In the genomic region with DNA sequence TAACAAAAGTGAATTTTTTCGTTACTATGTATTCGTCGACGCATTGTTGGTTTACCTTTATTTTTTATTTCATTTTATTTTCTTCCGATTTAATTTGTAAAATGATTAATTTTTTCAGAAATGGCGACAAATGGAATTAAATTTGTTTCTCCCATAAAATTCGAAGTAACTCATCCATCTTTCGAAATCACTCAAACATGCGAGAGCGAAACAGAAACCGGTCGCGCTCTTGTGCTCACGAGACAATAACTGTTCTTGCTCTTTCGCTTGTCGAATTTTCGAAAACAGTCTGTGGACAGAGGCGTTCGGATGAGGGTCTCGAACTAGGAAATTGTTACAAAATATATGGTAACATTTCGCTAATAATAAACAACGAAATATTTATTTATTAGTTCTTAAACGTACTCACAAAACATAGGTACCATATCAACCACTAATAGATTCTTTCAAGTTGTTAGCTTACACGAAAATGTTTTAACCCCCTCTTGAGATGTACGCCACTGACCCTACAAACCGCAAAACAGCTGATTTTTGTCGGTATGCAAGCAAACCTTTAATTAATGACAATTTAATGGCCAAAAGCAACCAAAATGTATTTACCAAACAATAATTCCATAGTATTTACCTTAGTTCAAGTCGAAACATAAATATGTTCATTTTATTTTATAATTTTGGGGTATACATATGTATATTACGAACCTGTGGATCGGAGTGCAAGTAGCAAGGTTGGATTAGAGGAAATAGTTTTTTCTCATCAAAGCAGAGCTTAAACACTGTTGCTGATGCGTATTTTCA, we compare ENCODE assay signal across 5 fruit fly cellular contexts.
A peak's percentile ranks its signal among the peaks of the same experiment; 100 is the strongest.
TF ChIP-seq lines count a peak whose summit lies in the region.

No protein-coding gene starts in this region.

TF ChIP-seq in whole organism, adult, 20 proteins besides CTCF, POLR2A, EP300 and RAD21 (continued from another document):
- TF ChIP-seq Crg-1 (GFP tag; optimal IDR thresholded peaks at IDR 0.05; lab: Kevin White, UChicago): peak; percentile 62
- peak; percentile 94 for TF ChIP-seq Hr96 (GFP tag; optimal IDR thresholded peaks at IDR 0.05; lab: Kevin White, UChicago)
- TF ChIP-seq CG7101 (tag; optimal IDR thresholded peaks at IDR 0.05; lab: Kevin White, UChicago): peak; percentile 93
- TF ChIP-seq ovo (GFP tag; optimal IDR thresholded peaks at IDR 0.05; lab: Kevin White, UChicago): peak; percentile 92

TF ChIP-seq in whole organism, embryonic, 481 proteins besides CTCF, POLR2A, EP300 and RAD21 (continued from another document and continues in another):
- TF ChIP-seq pb (GFP tag; optimal IDR thresholded peaks at IDR 0.05; lab: Kevin White, UChicago) (peak; percentile 94), al (GFP tag; IDR thresholded peaks at IDR 0.05; lab: Robert Waterston, UW) (peak; percentile 97), cas (GFP tag; IDR thresholded peaks at IDR 0.05; lab: Robert Waterston, UW) (peak; percentile 94), CG15696 (tag; optimal IDR thresholded peaks at IDR 0.05; lab: Kevin White, UChicago) (peak; percentile 98), Rfx (GFP tag; IDR thresholded peaks at IDR 0.05; lab: Robert Waterston, UW) (peak; percentile 99), CG16863 (GFP tag; optimal IDR thresholded peaks at IDR 0.05; lab: Kevin White, UChicago) (peak; percentile 95), E2f2 (GFP tag; IDR thresholded peaks at IDR 0.05; lab: Robert Waterston, UW) (peak; percentile 84), Mes4 (GFP tag; optimal IDR thresholded peaks at IDR 0.05; lab: Kevin White, UChicago) (peak; percentile 93), ac (GFP tag; optimal IDR thresholded peaks at IDR 0.05; lab: Kevin White, UChicago) (peak; percentile 94), CG11560 (tag; IDR thresholded peaks at IDR 0.05; lab: Robert Waterston, UW) (no peak; the same call in 1 of the 3 replicates), CG14014 (GFP tag; IDR thresholded peaks at IDR 0.05; lab: Robert Waterston, UW) (peak; percentile 98), Chrac-16 (GFP tag; optimal IDR thresholded peaks at IDR 0.05; lab: Kevin White, UChicago) (peak; percentile 97), shn (GFP tag; optimal IDR thresholded peaks at IDR 0.05; lab: Kevin White, UChicago) (peak; percentile 96), Mrtf (GFP tag; IDR thresholded peaks at IDR 0.05; lab: Robert Waterston, UW) (peak; percentile 98), CG18599 (GFP tag; optimal IDR thresholded peaks at IDR 0.05; lab: Kevin White, UChicago) (peak; percentile 98), CG17186 (GFP tag; optimal IDR thresholded peaks at IDR 0.05; lab: Kevin White, UChicago) (peak; percentile 81), ken (GFP tag; IDR thresholded peaks at IDR 0.05; lab: Robert Waterston, UW) (peak; percentile 97), Tbp (GFP tag; optimal IDR thresholded peaks at IDR 0.05; lab: Kevin White, UChicago) (no peak), Max (GFP tag; optimal IDR thresholded peaks at IDR 0.05; lab: Kevin White, UChicago) (peak; percentile 96), NC2β (GFP tag; optimal IDR thresholded peaks at IDR 0.05; lab: Kevin White, UChicago) (peak; percentile 94), Hr3 (GFP tag; optimal IDR thresholded peaks at IDR 0.05; lab: Kevin White, UChicago) (peak; percentile 97), Dbx (GFP tag; IDR thresholded peaks at IDR 0.05; lab: Robert Waterston, UW) (peak; percentile 97), CG7372 (GFP tag; IDR thresholded peaks at IDR 0.05; lab: Robert Waterston, UW) (peak; percentile 97), wdn (GFP tag; IDR thresholded peaks at IDR 0.05; lab: Robert Waterston, UW) (peak; percentile 97), Sry-β (GFP tag; optimal IDR thresholded peaks at IDR 0.05; lab: Kevin White, UChicago) (peak; percentile 69), CG12942 (GFP tag; optimal IDR thresholded peaks at IDR 0.05; lab: Kevin White, UChicago) (peak; percentile 97), tna (GFP tag; IDR thresholded peaks at IDR 0.05; lab: Robert Waterston, UW; ENCODE audit: partially characterized antibody) (no peak), CG10321 (GFP tag; IDR thresholded peaks at IDR 0.05; lab: Robert Waterston, UW) (peak; percentile 77), p53 (GFP tag; optimal IDR thresholded peaks at IDR 0.05; lab: Kevin White, UChicago) (peak; percentile 88)

TF ChIP-seq in whole organism, prepupa, 60 proteins besides CTCF, POLR2A, EP300 and RAD21 (continued from another document and continues in another):
- peak; percentile 98 for TF ChIP-seq acj6 (GFP tag; optimal IDR thresholded peaks at IDR 0.05; lab: Kevin White, UChicago)
- peak; percentile 99 for TF ChIP-seq Eip78C (GFP tag; lab: Kevin White, UChicago)
- peak; percentile 94 for TF ChIP-seq dac (GFP tag; optimal IDR thresholded peaks at IDR 0.05; lab: Kevin White, UChicago)
- peak; percentile 98 for TF ChIP-seq Eip75B (GFP tag; optimal IDR thresholded peaks at IDR 0.05; lab: Kevin White, UChicago)
- peak; percentile 98 for TF ChIP-seq CG3032 (tag; optimal IDR thresholded peaks at IDR 0.05; lab: Kevin White, UChicago)
- TF ChIP-seq OdsH (GFP tag; optimal IDR thresholded peaks at IDR 0.05; lab: Kevin White, UChicago): peak; percentile 98
- TF ChIP-seq Met (GFP tag; optimal IDR thresholded peaks at IDR 0.05; lab: Kevin White, UChicago): peak; percentile 98
- TF ChIP-seq lz (GFP tag; optimal IDR thresholded peaks at IDR 0.05; lab: Kevin White, UChicago): peak; percentile 98
- TF ChIP-seq salr (GFP tag; optimal IDR thresholded peaks at IDR 0.05; lab: Kevin White, UChicago): peak; percentile 95
- TF ChIP-seq net (GFP tag; optimal IDR thresholded peaks at IDR 0.05; lab: Kevin White, UChicago): peak; percentile 97
- TF ChIP-seq svp (GFP tag; lab: Kevin White, UChicago): peak; percentile 99
- TF ChIP-seq CG32006 (GFP tag; optimal IDR thresholded peaks at IDR 0.05; lab: Kevin White, UChicago): peak; percentile 97
- TF ChIP-seq CG8632 (GFP tag; optimal IDR thresholded peaks at IDR 0.05; lab: Kevin White, UChicago): peak; percentile 96
- TF ChIP-seq achi (GFP tag; optimal IDR thresholded peaks at IDR 0.05; lab: Kevin White, UChicago): peak; percentile 96
- peak; percentile 95 for TF ChIP-seq fd59A (GFP tag; optimal IDR thresholded peaks at IDR 0.05; lab: Kevin White, UChicago)
- peak; percentile 97 for TF ChIP-seq Sox102F (GFP tag; optimal IDR thresholded peaks at IDR 0.05; lab: Kevin White, UChicago)
- peak; percentile 96 for TF ChIP-seq Gug (GFP tag; IDR thresholded peaks at IDR 0.05; lab: Robert Waterston, UW)
- peak; percentile 98 for TF ChIP-seq Sox14 (GFP tag; optimal IDR thresholded peaks at IDR 0.05; lab: Kevin White, UChicago)
- TF ChIP-seq CG15336 (GFP tag; IDR thresholded peaks at IDR 0.05; lab: Robert Waterston, UW): peak; percentile 96; the same call in 1 of the 2 replicates
- TF ChIP-seq CG34406 (GFP tag; optimal IDR thresholded peaks at IDR 0.05; lab: Kevin White, UChicago): peak; percentile 96
- peak; percentile 97 for TF ChIP-seq eg (GFP tag; IDR thresholded peaks at IDR 0.05; lab: Robert Waterston, UW)
- peak; percentile 91 for TF ChIP-seq Blimp-1 (GFP tag; optimal IDR thresholded peaks at IDR 0.05; lab: Kevin White, UChicago)
- TF ChIP-seq Ets21C (GFP tag; optimal IDR thresholded peaks at IDR 0.05; lab: Kevin White, UChicago): peak; percentile 97
- TF ChIP-seq vri (GFP tag; optimal IDR thresholded peaks at IDR 0.05; lab: Kevin White, UChicago): peak; percentile 96
- TF ChIP-seq CG16779 (tag; optimal IDR thresholded peaks at IDR 0.05; lab: Kevin White, UChicago): peak; percentile 92
- TF ChIP-seq CG11902 (GFP tag; optimal IDR thresholded peaks at IDR 0.05; lab: Kevin White, UChicago): peak; percentile 95
- peak; percentile 97 for TF ChIP-seq Sox15 (GFP tag; optimal IDR thresholded peaks at IDR 0.05; lab: Kevin White, UChicago)
- TF ChIP-seq CG7368 (GFP tag; optimal IDR thresholded peaks at IDR 0.05; lab: Kevin White, UChicago): peak; percentile 96
- TF ChIP-seq Ets96B (tag; optimal IDR thresholded peaks at IDR 0.05; lab: Kevin White, UChicago): peak; percentile 98
- peak; percentile 96 for TF ChIP-seq dsx (GFP tag; optimal IDR thresholded peaks at IDR 0.05; lab: Kevin White, UChicago; ENCODE audit: poor library complexity, severe bottlenecking)

TF ChIP-seq in whole organism, pupa, 21 proteins besides CTCF, POLR2A, EP300 and RAD21 (continued from another document):
- TF ChIP-seq CG13204 (GFP tag; optimal IDR thresholded peaks at IDR 0.05; lab: Kevin White, UChicago) (peak; percentile 92), Ets98B (GFP tag; IDR thresholded peaks at IDR 0.05; lab: Robert Waterston, UW) (peak; percentile 95; the same call in 1 of the 2 replicates), CG12605 (GFP tag; IDR thresholded peaks at IDR 0.05; lab: Robert Waterston, UW) (peak; percentile 95)

TF ChIP-seq in whole organism, wandering third instar larva, 38 proteins besides CTCF, POLR2A, EP300 and RAD21 (continued from another document):
- peak; percentile 99 for TF ChIP-seq HLH106 (tag; optimal IDR thresholded peaks at IDR 0.05; lab: Kevin White, UChicago)
- peak; percentile 84 for TF ChIP-seq dsf (GFP tag; optimal IDR thresholded peaks at IDR 0.05; lab: Kevin White, UChicago; ENCODE audit: borderline replicate concordance)
- peak; percentile 90 to 98 for TF ChIP-seq foxo (GFP tag; optimal IDR thresholded peaks at IDR 0.05; lab: Kevin White, UChicago)
- peak; percentile 45 for TF ChIP-seq CrebA (GFP tag; optimal IDR thresholded peaks at IDR 0.05; lab: Kevin White, UChicago; ENCODE audit: borderline replicate concordance)
- TF ChIP-seq Dif (GFP tag; optimal IDR thresholded peaks at IDR 0.05; lab: Kevin White, UChicago; ENCODE audit: partially characterized antibody): peak; percentile 78
- TF ChIP-seq CG32264 (GFP tag; optimal IDR thresholded peaks at IDR 0.05; lab: Kevin White, UChicago): peak; percentile 94
- peak; percentile 97 for TF ChIP-seq sv (GFP tag; optimal IDR thresholded peaks at IDR 0.05; lab: Kevin White, UChicago)
- TF ChIP-seq dl (GFP tag; optimal IDR thresholded peaks at IDR 0.05; lab: Kevin White, UChicago; ENCODE audit: insufficient read depth in 1 of 2, partially characterized antibody in 2 of 2): peak in 1 of 2 experiments; percentile 20
- TF ChIP-seq Mio (GFP tag; optimal IDR thresholded peaks at IDR 0.05; lab: Kevin White, UChicago): peak; percentile 82
- peak; percentile 92 for TF ChIP-seq psq (GFP tag; optimal IDR thresholded peaks at IDR 0.05; lab: Kevin White, UChicago)
- peak; percentile 97 for TF ChIP-seq woc (GFP tag; optimal IDR thresholded peaks at IDR 0.05; lab: Kevin White, UChicago)
- TF ChIP-seq fru (GFP tag; optimal IDR thresholded peaks at IDR 0.05; lab: Kevin White, UChicago): peak; percentile 98
- no peak for TF ChIP-seq N (GFP tag; optimal IDR thresholded peaks at IDR 0.05; lab: Kevin White, UChicago)
- peak; percentile 89 for TF ChIP-seq Jra (GFP tag; optimal IDR thresholded peaks at IDR 0.05; lab: Kevin White, UChicago)
- peak; percentile 98 for TF ChIP-seq rgr (GFP tag; optimal IDR thresholded peaks at IDR 0.05; lab: Kevin White, UChicago)
- TF ChIP-seq OdsH (GFP tag; optimal IDR thresholded peaks at IDR 0.05; lab: Kevin White, UChicago): peak; percentile 97
- no peak for TF ChIP-seq pan (optimal IDR thresholded peaks at IDR 0.05; lab: Kevin White, UChicago)
- peak; percentile 97 for TF ChIP-seq Sp1 (GFP tag; optimal IDR thresholded peaks at IDR 0.05; lab: Kevin White, UChicago)
TF ChIP-seq in whole organism, wandering third instar larva: peak in this region for 30.
